Fruit fly (Drosophila melanogaster): ENCODE measurements around the gene knk.

knk gene

DNA sequence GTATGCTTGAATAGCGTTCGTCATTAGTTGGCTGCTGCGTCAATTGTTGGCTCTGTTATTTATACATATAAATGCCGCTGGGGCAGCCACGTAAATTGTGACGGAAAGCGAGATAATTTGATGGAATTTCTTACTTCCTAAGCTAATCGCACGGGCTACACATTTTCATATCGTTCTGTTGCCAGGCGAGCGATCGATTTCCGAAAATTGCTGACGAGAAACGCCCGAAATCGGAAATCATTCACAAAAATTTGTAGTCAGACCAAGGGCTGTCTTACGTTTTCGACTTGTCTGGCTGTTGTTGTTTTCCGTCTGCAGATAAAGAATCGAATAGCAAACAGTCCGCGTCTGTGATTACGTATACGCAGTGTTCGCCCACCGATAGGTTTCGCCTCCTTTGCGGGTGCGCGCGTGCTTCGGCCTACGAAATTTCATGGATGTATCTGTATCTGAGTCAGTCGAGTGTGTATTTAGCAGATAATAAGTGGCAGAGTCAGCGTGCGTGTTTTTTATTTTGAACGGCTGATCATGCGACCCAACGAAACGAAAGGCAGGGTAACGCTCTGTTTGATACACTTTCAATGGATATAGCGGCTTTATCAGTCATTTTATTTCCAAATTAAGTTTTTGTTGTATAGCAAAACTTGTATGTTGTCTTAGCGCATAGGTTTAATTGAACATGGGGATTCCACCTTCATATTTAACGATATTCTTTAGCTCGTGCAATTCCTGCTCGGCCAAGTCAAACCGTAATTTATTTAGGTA, 27.8 kb downstream of the knk start (continued):
- TF ChIP-seq CG14050 (GFP tag; IDR thresholded peaks at IDR 0.05): peak; percentile 34; the same call in 1 of the 3 replicates
- no peak for TF ChIP-seq gce (GFP tag; IDR thresholded peaks at IDR 0.05)
- no peak for TF ChIP-seq Stat92E (GFP tag; optimal IDR thresholded peaks at IDR 0.05)
- no peak for TF ChIP-seq hkb (optimal IDR thresholded peaks at IDR 0.05)
- TF ChIP-seq hkb (GFP tag; IDR thresholded peaks at IDR 0.05): peak; percentile 74
- TF ChIP-seq sqz (GFP tag; optimal IDR thresholded peaks at IDR 0.05): peak; percentile 45
- TF ChIP-seq hbn (GFP tag; IDR thresholded peaks at IDR 0.05; ENCODE audit: partially characterized antibody): no peak
- no peak for TF ChIP-seq CG9797 (GFP tag; optimal IDR thresholded peaks at IDR 0.05)
- TF ChIP-seq CG31224 (GFP tag; IDR thresholded peaks at IDR 0.05): peak; percentile 45; the same call in 1 of the 2 replicates
- TF ChIP-seq CG32772 (GFP tag; IDR thresholded peaks at IDR 0.05): peak; percentile 22; the same call in 1 of the 2 replicates
- TF ChIP-seq CG3847 (GFP tag; IDR thresholded peaks at IDR 0.05): peak; percentile 63
- peak; percentile 45; the same call in 1 of the 2 replicates for TF ChIP-seq sisA (GFP tag; IDR thresholded peaks at IDR 0.05)
- peak; percentile 44 for TF ChIP-seq Nf-YC (tag; optimal IDR thresholded peaks at IDR 0.05)
- peak; percentile 93 for TF ChIP-seq D19A (tag; optimal IDR thresholded peaks at IDR 0.05)
- peak; percentile 24 for TF ChIP-seq nerfin-1 (tag; optimal IDR thresholded peaks at IDR 0.05)
- peak; percentile 42 for TF ChIP-seq Ets97D (GFP tag; optimal IDR thresholded peaks at IDR 0.05)
- peak; percentile 83 for TF ChIP-seq gem (tag; optimal IDR thresholded peaks at IDR 0.05)
- TF ChIP-seq H15 (GFP tag; IDR thresholded peaks at IDR 0.05): 0 out of 3 replicates have a peak, but pooled peaks have one; percentile 40
- TF ChIP-seq Ets65A (GFP tag): peak; percentile 2
- TF ChIP-seq Lhr (GFP tag; optimal IDR thresholded peaks at IDR 0.05): no peak
- peak; percentile 43 for TF ChIP-seq Fer2 (tag; optimal IDR thresholded peaks at IDR 0.05)
- TF ChIP-seq lola (GFP tag; optimal IDR thresholded peaks at IDR 0.05): no peak
- TF ChIP-seq usp (GFP tag; optimal IDR thresholded peaks at IDR 0.05): no peak
- no peak for TF ChIP-seq sens-2 (GFP tag; IDR thresholded peaks at IDR 0.05)
- TF ChIP-seq ci (GFP tag; IDR thresholded peaks at IDR 0.05): peak; percentile 75
- TF ChIP-seq HmgD (GFP tag; optimal IDR thresholded peaks at IDR 0.05): no peak
- TF ChIP-seq CG15696 (tag; optimal IDR thresholded peaks at IDR 0.05): peak; percentile 9
- TF ChIP-seq CG3838 (GFP tag; optimal IDR thresholded peaks at IDR 0.05): no peak
- peak; percentile 50; the same call in 1 of the 2 replicates for TF ChIP-seq Taf1 (GFP tag; IDR thresholded peaks at IDR 0.05)
- TF ChIP-seq gro (GFP tag; optimal IDR thresholded peaks at IDR 0.05): peak; percentile 26
- TF ChIP-seq zfh1 (GFP tag; IDR thresholded peaks at IDR 0.05): peak; percentile 53; the same call in 2 of the 3 replicates
- TF ChIP-seq CG43689 (GFP tag; IDR thresholded peaks at IDR 0.05): no peak
- TF ChIP-seq CG7556 (GFP tag; optimal IDR thresholded peaks at IDR 0.05): peak; percentile 75
- TF ChIP-seq CG17361 (GFP tag; IDR thresholded peaks at IDR 0.05): peak; percentile 60; the same call in 2 of the 3 replicates
- TF ChIP-seq bowl (GFP tag; IDR thresholded peaks at IDR 0.05): 0 out of 2 replicates have a peak, but pooled peaks have one; percentile 13
- 0 out of 2 replicates have a peak, but pooled peaks have one; percentile 24 for TF ChIP-seq HLH3B (GFP tag; IDR thresholded peaks at IDR 0.05)
- TF ChIP-seq ems (GFP tag; optimal IDR thresholded peaks at IDR 0.05): peak; percentile 42
- peak; percentile 95 for TF ChIP-seq Med (GFP tag)
- TF ChIP-seq CG3281 (GFP tag; optimal IDR thresholded peaks at IDR 0.05): peak; percentile 84
- no peak for TF ChIP-seq Max (GFP tag; optimal IDR thresholded peaks at IDR 0.05)
- TF ChIP-seq Hsf (GFP tag; optimal IDR thresholded peaks at IDR 0.05): peak; percentile 57
- TF ChIP-seq Lim3 (GFP tag; IDR thresholded peaks at IDR 0.05): no peak
- TF ChIP-seq CG32532 (GFP tag; IDR thresholded peaks at IDR 0.05): peak; percentile 79
- TF ChIP-seq CG6813 (GFP tag; optimal IDR thresholded peaks at IDR 0.05): peak; percentile 64
- TF ChIP-seq stc (GFP tag; IDR thresholded peaks at IDR 0.05): peak; percentile 56; the same call in 1 of the 2 replicates
- TF ChIP-seq pum (GFP tag; optimal IDR thresholded peaks at IDR 0.05): peak; percentile 50
- no peak for TF ChIP-seq CG42726 (GFP tag; IDR thresholded peaks at IDR 0.05; ENCODE audit: partially characterized antibody)
- peak; percentile 65 to 68 for TF ChIP-seq dpn (GFP tag; optimal IDR thresholded peaks at IDR 0.05)
- TF ChIP-seq CG17359 (tag; optimal IDR thresholded peaks at IDR 0.05): peak; percentile 72
- no peak for TF ChIP-seq br (optimal IDR thresholded peaks at IDR 0.05)

Data from whole organism, embryonic.